Worm (Caenorhabditis elegans): ENCODE data around the gene set-31.

The set-31 gene

ce11 chrV:14460122-14460521 lies 42.4 kb downstream of the set-31 start (continued):
- TF ChIP-seq sdc-2 (tag; optimal IDR thresholded peaks at IDR 0.05) (no peak), ahr-1 (tag; optimal IDR thresholded peaks at IDR 0.05) (no peak), ets-4 (tag; optimal IDR thresholded peaks at IDR 0.05) (no peak)

ce11 chrV:14460615-14461102 lies 43.0 kb downstream of the set-31 start, which contains the start of gene F08H9.2:
Gene F08H9.2 (plus strand): TSS chrV:14460665.
- TF ChIP-seq mec-3 (tag; optimal IDR thresholded peaks at IDR 0.05; ENCODE audit: borderline replicate concordance) (no peak), T23F11.4 (GFP tag; optimal IDR thresholded peaks at IDR 0.05) (no peak), ahr-1 (tag; optimal IDR thresholded peaks at IDR 0.05) (no peak), fkh-6 (tag; optimal IDR thresholded peaks at IDR 0.05) (no peak), ceh-14 (tag; optimal IDR thresholded peaks at IDR 0.05) (no peak), K09A11.1 (tag; optimal IDR thresholded peaks at IDR 0.05; ENCODE audit: insufficient read depth) (no peak), tbx-2 (tag; optimal IDR thresholded peaks at IDR 0.05) (no peak), elt-2 (tag; optimal IDR thresholded peaks at IDR 0.05) (no peak), ceh-48 (tag; optimal IDR thresholded peaks at IDR 0.05) (no peak), odd-2 (tag; optimal IDR thresholded peaks at IDR 0.05) (no peak)

ce11 chrV:14462653-14463052 lies 45.0 kb downstream of the set-31 start:
- TF ChIP-seq ceh-22 (tag; optimal IDR thresholded peaks at IDR 0.05) (no peak), ref-2 (tag; optimal IDR thresholded peaks at IDR 0.05) (no peak), nhr-232 (tag; optimal IDR thresholded peaks at IDR 0.05) (no peak), hlh-13 (GFP tag; optimal IDR thresholded peaks at IDR 0.05) (no peak), unc-86 (tag; optimal IDR thresholded peaks at IDR 0.05) (no peak), npax-4 (tag; optimal IDR thresholded peaks at IDR 0.05) (no peak), pros-1 (tag; optimal IDR thresholded peaks at IDR 0.05) (no peak), fkh-10 (GFP tag; optimal IDR thresholded peaks at IDR 0.05) (no peak), hlh-6 (tag; optimal IDR thresholded peaks at IDR 0.05) (no peak), ets-4 (tag; optimal IDR thresholded peaks at IDR 0.05) (no peak), T23F11.4 (GFP tag; optimal IDR thresholded peaks at IDR 0.05) (no peak)

ce11 chrV:14463087-14463486 lies 45.4 kb downstream of the set-31 start, which contains the start of gene F08H9.3:
Gene F08H9.3 (minus strand): TSS chrV:14463338.
- TF ChIP-seq ref-2 (tag; optimal IDR thresholded peaks at IDR 0.05) (peak; percentile 17), elt-2 (tag; optimal IDR thresholded peaks at IDR 0.05) (peak; percentile 2)

ce11 chrV:14464368-14464767 lies 46.7 kb downstream of the set-31 start, which contains the start of gene F08H9.4:
Gene F08H9.4 (minus strand): TSS chrV:14464428.
- TF ChIP-seq ceh-48 (tag; optimal IDR thresholded peaks at IDR 0.05): no peak
- TF ChIP-seq npax-4 (tag; optimal IDR thresholded peaks at IDR 0.05): no peak
- no peak for TF ChIP-seq rnt-1 (tag; optimal IDR thresholded peaks at IDR 0.05)
- TF ChIP-seq lim-6 (tag; optimal IDR thresholded peaks at IDR 0.05): no peak
- no peak for TF ChIP-seq ceh-31 (tag; optimal IDR thresholded peaks at IDR 0.05)
- no peak for TF ChIP-seq ceh-6 (GFP tag; optimal IDR thresholded peaks at IDR 0.05)
- no peak for TF ChIP-seq ztf-16 (tag; optimal IDR thresholded peaks at IDR 0.05)
- TF ChIP-seq fkh-6 (tag; optimal IDR thresholded peaks at IDR 0.05): no peak
- TF ChIP-seq dmd-4 (tag; optimal IDR thresholded peaks at IDR 0.05; ENCODE audit: borderline replicate concordance): no peak

ce11 chrV:14468196-14468874 lies 50.6 kb downstream of the set-31 start, which contains the start of gene srz-97:
Gene srz-97 (minus strand): TSS chrV:14468246.
- TF ChIP-seq unc-3 (GFP tag; conservative IDR thresholded peaks at IDR 0.05) (no peak), unc-3 (tag; optimal IDR thresholded peaks at IDR 0.05) (no peak), madf-2 (tag; optimal IDR thresholded peaks at IDR 0.05) (no peak)

Measured in whole organism, late embryonic.